Fruit fly (Drosophila melanogaster) whole organism, embryonic: ENCODE data around the gene Jhbp12.

Experiments used
- Abd-B ChIP-seq: fragments of 200-800 bp; sonication (Bioruptor generic); optimal IDR thresholded peaks from 2 replicates; lab custom pipeline; 2018; ENCODE audit warnings: missing biosample characterization, mild to moderate bottlenecking, missing genetic modification characterization, moderate library complexity
- Atf6 ChIP-seq: fragments of 200-800 bp; sonication (Bioruptor generic); IDR thresholded peaks from 2 replicates; pipeline ENCODE4 v1.3.6; 2022; ENCODE audit warnings: missing biosample characterization, missing genetic modification characterization
- CG10366 ChIP-seq: fragments of 200-800 bp; sonication (Bioruptor generic); IDR thresholded peaks from 2 replicates; pipeline ENCODE4 v1.3.6; 2022; ENCODE audit warnings: missing biosample characterization, missing genetic modification characterization
- CG11723 ChIP-seq: fragments of 200-800 bp; sonication (Bioruptor generic); optimal IDR thresholded peaks from 2 replicates; lab custom pipeline; 2017; ENCODE audit warnings: missing biosample characterization, mild to moderate bottlenecking, missing genetic modification characterization
- CG12391 ChIP-seq: fragments of 200-800 bp; sonication (Bioruptor generic); optimal IDR thresholded peaks from 3 replicates; lab custom pipeline; 2018; ENCODE audit warnings: missing biosample characterization, mild to moderate bottlenecking, missing genetic modification characterization, moderate library complexity
- CG13123 ChIP-seq: fragments of 200-800 bp; sonication (Bioruptor generic); optimal IDR thresholded peaks from 2 replicates; lab custom pipeline; 2016; ENCODE audit warnings: missing biosample characterization, missing genetic modification characterization
- CG14441 ChIP-seq: fragments of 200-800 bp; sonication (Bioruptor generic); IDR thresholded peaks from 2 replicates; pipeline ENCODE4 v1.3.6; 2022; ENCODE audit warnings: missing biosample characterization, missing genetic modification characterization
- CG15601 ChIP-seq: fragments of 200-800 bp; sonication (Bioruptor generic); optimal IDR thresholded peaks from 3 replicates; lab custom pipeline; 2019; ENCODE audit warnings: missing biosample characterization, mild to moderate bottlenecking, missing genetic modification characterization, moderate library complexity
- CG17385 ChIP-seq: fragments of 200-800 bp; sonication (Bioruptor generic); optimal IDR thresholded peaks from 3 replicates; lab custom pipeline; 2018; ENCODE audit warnings: missing biosample characterization, mild to moderate bottlenecking, missing genetic modification characterization
- CG18011 ChIP-seq: fragments of 200-800 bp; sonication (Bioruptor generic); optimal IDR thresholded peaks from 2 replicates; lab custom pipeline; 2017; ENCODE audit warnings: missing biosample characterization, missing genetic modification characterization, mild to moderate bottlenecking, moderate library complexity, missing genotype
- CG2120 ChIP-seq: fragments of 200-800 bp; sonication (Bioruptor generic); optimal IDR thresholded peaks from 3 replicates; lab custom pipeline; 2016; ENCODE audit warnings: missing biosample characterization, missing genetic modification characterization
- CG31388 ChIP-seq: fragments of 200-800 bp; sonication (Bioruptor generic); optimal IDR thresholded peaks from 2 replicates; lab custom pipeline; 2016; ENCODE audit warnings: missing biosample characterization, missing genetic modification characterization
- CG33557 ChIP-seq: fragments of 200-800 bp; sonication (Bioruptor generic); optimal IDR thresholded peaks from 2 replicates; lab custom pipeline; 2019; ENCODE audit warnings: missing biosample characterization, mild to moderate bottlenecking, missing genetic modification characterization, moderate library complexity
- CG3838 ChIP-seq: fragments of 200-800 bp; sonication (Bioruptor generic); optimal IDR thresholded peaks from 3 replicates; lab custom pipeline; 2016; ENCODE audit warnings: missing biosample characterization, missing genetic modification characterization
- CG6175 ChIP-seq: fragments of 200-800 bp; sonication (Bioruptor generic); IDR thresholded peaks from 3 replicates; pipeline ENCODE4 v1.3.6; 2022; ENCODE audit warnings: missing biosample characterization, missing genetic modification characterization
- CG6272 ChIP-seq: fragments of 200-800 bp; sonication (Bioruptor generic); IDR thresholded peaks from 2 replicates; pipeline ENCODE4 v1.3.6; 2022; ENCODE audit warnings: missing biosample characterization, missing genetic modification characterization
- CG6765 ChIP-seq: fragments of 200-800 bp; sonication (Bioruptor generic); optimal IDR thresholded peaks from 3 replicates; lab custom pipeline; 2017; ENCODE audit warnings: missing biosample characterization, mild to moderate bottlenecking, missing genetic modification characterization
- CG7556 ChIP-seq: fragments of 200-800 bp; sonication (Bioruptor generic); optimal IDR thresholded peaks from 2 replicates; lab custom pipeline; 2017; ENCODE audit warnings: missing biosample characterization, mild to moderate bottlenecking, missing genetic modification characterization
- CG8359 ChIP-seq: fragments of 200-800 bp; sonication (Bioruptor generic); optimal IDR thresholded peaks from 2 replicates; lab custom pipeline; 2017; ENCODE audit warnings: missing biosample characterization, mild to moderate bottlenecking, missing genetic modification characterization, borderline replicate concordance
- Doc2 ChIP-seq: fragments of 200-800 bp; sonication (Bioruptor generic); IDR thresholded peaks from 2 replicates; pipeline ENCODE4 v1.3.6; 2022; ENCODE audit warnings: missing biosample characterization, missing genetic modification characterization
- Elba2 ChIP-seq: fragments of 200-800 bp; sonication (Bioruptor generic); optimal IDR thresholded peaks from 3 replicates; lab custom pipeline; 2016; ENCODE audit warnings: missing biosample characterization, missing genetic modification characterization
- Fer3 ChIP-seq: fragments of 200-800 bp; sonication (Bioruptor generic); optimal IDR thresholded peaks from 2 replicates; lab custom pipeline; 2018; ENCODE audit warnings: missing biosample characterization, mild to moderate bottlenecking, missing genetic modification characterization, moderate library complexity
- H2.0 ChIP-seq: fragments of 200-800 bp; sonication (Bioruptor generic); IDR thresholded peaks from 2 replicates; pipeline ENCODE4 v1.3.6; 2022; ENCODE audit warnings: missing biosample characterization, missing genetic modification characterization
- HHEX ChIP-seq: fragments of 200-800 bp; sonication (Bioruptor generic); optimal IDR thresholded peaks from 3 replicates; lab custom pipeline; 2017; ENCODE audit warnings: missing biosample characterization, mild to moderate bottlenecking, missing genetic modification characterization, missing genetic modification reagents
- MBD-R2 ChIP-seq: fragments of 200-800 bp; sonication (Bioruptor generic); IDR thresholded peaks from 2 replicates; pipeline ENCODE4 v1.3.6; 2022; ENCODE audit warnings: missing biosample characterization, missing genetic modification characterization
- MESR4 ChIP-seq: fragments of 200-800 bp; sonication (Bioruptor generic); optimal IDR thresholded peaks from 2 replicates; lab custom pipeline; 2018; ENCODE audit warnings: missing biosample characterization, mild to moderate bottlenecking, missing genetic modification characterization, moderate library complexity
- Nf-YC ChIP-seq: fragments of 200-800 bp; optimal IDR thresholded peaks from 3 replicates; lab custom pipeline; 2019; ENCODE audit warnings: missing biosample characterization, mild to moderate bottlenecking, missing genetic modification characterization, moderate library complexity
- Opbp ChIP-seq: fragments of 200-800 bp; sonication (Bioruptor generic); IDR thresholded peaks from 3 replicates; pipeline ENCODE4 v1.3.6; 2022; ENCODE audit warnings: missing biosample characterization, missing genetic modification characterization; ENCODE audit not compliant: partially characterized antibody
- Side ChIP-seq: fragments of 200-800 bp; sonication (Bioruptor generic); optimal IDR thresholded peaks from 2 replicates; lab custom pipeline; 2016; ENCODE audit warnings: missing biosample characterization, missing genetic modification characterization
- Taf1 ChIP-seq: fragments of 200-800 bp; sonication (Bioruptor generic); IDR thresholded peaks from 2 replicates; pipeline ENCODE4 v1.3.6; 2022; ENCODE audit warnings: missing biosample characterization, missing genetic modification characterization
- Trl ChIP-seq, 3 experiments: fragments of >200 bp in 2 of 3; fragments of 200-800 bp in 1 of 3; sonication (Bioruptor generic) in 1 of 3; optimal IDR thresholded peaks; 2 replicates in 1 of 3; 3 replicates in 2 of 3; lab custom pipeline; 2016 to 2017; ENCODE audit warnings: missing biosample characterization in 1 of 3, missing genetic modification characterization in 1 of 3
- bowl ChIP-seq: fragments of 200-800 bp; sonication (Bioruptor generic); IDR thresholded peaks from 2 replicates; pipeline ENCODE4 v1.3.6; 2022; ENCODE audit warnings: missing biosample characterization, missing genetic modification characterization
- bsh ChIP-seq, 2 experiments: fragments of 200-800 bp; sonication (Bioruptor generic); optimal IDR thresholded peaks; 2 replicates each; lab custom pipeline; 2017 to 2018; ENCODE audit warnings: mild to moderate bottlenecking in 2 of 2, missing biosample characterization in 2 of 2, missing genetic modification characterization in 2 of 2, moderate library complexity in 1 of 2
- chm ChIP-seq: fragments of 200-800 bp; sonication (Bioruptor generic); IDR thresholded peaks from 2 replicates; pipeline ENCODE4 v1.3.6; 2022; ENCODE audit warnings: missing biosample characterization, missing genetic modification characterization
- ci ChIP-seq: fragments of 200-800 bp; sonication (Bioruptor generic); IDR thresholded peaks from 3 replicates; pipeline ENCODE4 v1.3.6; 2022; ENCODE audit warnings: missing biosample characterization, missing genetic modification characterization
- gcm2 ChIP-seq: fragments of 200-800 bp; sonication (Bioruptor generic); optimal IDR thresholded peaks from 2 replicates; lab custom pipeline; 2016; ENCODE audit warnings: missing biosample characterization, missing genetic modification characterization
- gfzf ChIP-seq: fragments of 200-800 bp; sonication (Bioruptor generic); optimal IDR thresholded peaks from 2 replicates; lab custom pipeline; 2016; ENCODE audit warnings: missing biosample characterization, mild to moderate bottlenecking, missing genetic modification characterization, moderate library complexity
- ham ChIP-seq: fragments of 200-800 bp; sonication (Bioruptor generic); IDR thresholded peaks from 2 replicates; pipeline ENCODE4 v1.3.6; 2022; ENCODE audit warnings: missing biosample characterization, missing genetic modification characterization
- hb ChIP-seq: fragments of 200-800 bp; sonication (Bioruptor generic); IDR thresholded peaks from 3 replicates; pipeline ENCODE4 v1.3.6; 2022; ENCODE audit warnings: missing biosample characterization, missing genetic modification characterization; ENCODE audit not compliant: partially characterized antibody
- jigr1 ChIP-seq: fragments of 200-800 bp; sonication (Bioruptor generic); IDR thresholded peaks from 3 replicates; pipeline ENCODE4 v1.3.6; 2022; ENCODE audit warnings: missing biosample characterization, missing genetic modification characterization
- nerfin-1 ChIP-seq: fragments of 200-800 bp; sonication (Bioruptor generic); optimal IDR thresholded peaks from 3 replicates; lab custom pipeline; 2019; ENCODE audit warnings: missing biosample characterization, mild to moderate bottlenecking, missing genetic modification characterization, moderate library complexity
- nerfin-2 ChIP-seq: fragments of 200-800 bp; sonication (Bioruptor generic); IDR thresholded peaks from 2 replicates; pipeline ENCODE4 v1.3.6; 2022; ENCODE audit warnings: missing biosample characterization, missing genetic modification characterization; ENCODE audit not compliant: partially characterized antibody
- sd ChIP-seq: fragments of 200-800 bp; sonication (Bioruptor generic); optimal IDR thresholded peaks from 3 replicates; lab custom pipeline; 2018; ENCODE audit warnings: missing biosample characterization, mild to moderate bottlenecking, missing genetic modification characterization, moderate library complexity
- stc ChIP-seq: fragments of 200-800 bp; sonication (Bioruptor generic); IDR thresholded peaks from 2 replicates; pipeline ENCODE4 v1.3.6; 2022; ENCODE audit warnings: missing biosample characterization, missing genetic modification characterization
- trem ChIP-seq: fragments of 200-800 bp; optimal IDR thresholded peaks from 3 replicates; lab custom pipeline; 2019; ENCODE audit warnings: missing biosample characterization, mild to moderate bottlenecking, missing genetic modification characterization, moderate library complexity
- tup ChIP-seq: fragments of 200-800 bp; sonication (Bioruptor generic); optimal IDR thresholded peaks from 2 replicates; lab custom pipeline; 2016; ENCODE audit warnings: missing biosample characterization, mild to moderate bottlenecking, missing genetic modification characterization, moderate library complexity
- z ChIP-seq: fragments of 200-800 bp; sonication (Bioruptor generic); IDR thresholded peaks from 3 replicates; pipeline ENCODE4 v1.3.6; 2022; ENCODE audit warnings: missing biosample characterization, missing genetic modification characterization

The Jhbp12 gene

dm6 chr3R:24530328-24530727 lies 5.7 kb downstream of the Jhbp12 start, which contains the start of the genes CG13623 and ana1 (continued):
- TF ChIP-seq Trl (optimal IDR thresholded peaks at IDR 0.05; lab: Kevin White, UChicago) (no peak), Trl (GFP tag; optimal IDR thresholded peaks at IDR 0.05; lab: Kevin White, UChicago) (no peak), CG6765 (GFP tag; lab: Kevin White, UChicago) (no peak)

- TF ChIP-seq bsh (GFP tag; optimal IDR thresholded peaks at IDR 0.05; lab: Kevin White, UChicago) (peak; percentile 58 to 89), CG10366 (GFP tag; lab: Robert Waterston, UW) (peak; percentile 94), gfzf (no peak), jigr1 (GFP tag; lab: Robert Waterston, UW) (peak; percentile 75; the same call in 2 of the 3 replicates), nerfin-1 (tag; lab: Kevin White, UChicago) (peak; percentile 86), trem (peak; percentile 19), CG14441 (GFP tag; lab: Robert Waterston, UW) (peak; percentile 96), chm (peak; percentile 93; the same call in 1 of the 2 replicates), CG15601 (tag; lab: Kevin White, UChicago) (no peak), CG3838 (GFP tag; lab: Kevin White, UChicago) (peak; percentile 81), H2.0 (peak; percentile 96), Elba2 (GFP tag; lab: Kevin White, UChicago) (no peak), CG6175 (GFP tag; lab: Robert Waterston, UW) (peak; percentile 93), hb (no peak), Nf-YC (tag; lab: Kevin White, UChicago) (peak; percentile 85), Atf6 (GFP tag; lab: Robert Waterston, UW) (peak; percentile 98), ci (GFP tag; lab: Robert Waterston, UW) (peak; percentile 98), CG31388 (GFP tag; lab: Kevin White, UChicago) (peak; percentile 68), CG17385 (peak; percentile 93), CG33557 (GFP tag; lab: Kevin White, UChicago) (peak; percentile 20), nerfin-2 (GFP tag; lab: Robert Waterston, UW) (no peak), CG7556 (peak; percentile 82), CG18011 (peak; percentile 83), Abd-B (GFP tag; lab: Kevin White, UChicago) (peak; percentile 92), MESR4 (peak; percentile 32), CG2120 (GFP tag; lab: Kevin White, UChicago) (peak; percentile 98), Taf1 (GFP tag; lab: Robert Waterston, UW) (peak; percentile 95), sd (tag; lab: Kevin White, UChicago) (peak; percentile 91), stc (GFP tag; lab: Robert Waterston, UW) (peak; percentile 94), Side (GFP tag; lab: Kevin White, UChicago) (peak; percentile 77), CG12391 (tag; lab: Kevin White, UChicago) (peak; percentile 93), CG8359 (peak; percentile 44), Fer3 (tag; lab: Kevin White, UChicago) (peak; percentile 91), bowl (GFP tag; lab: Robert Waterston, UW) (peak; percentile 95), Opbp (GFP tag; lab: Robert Waterston, UW) (no peak), CG6272 (GFP tag; lab: Robert Waterston, UW) (peak; percentile 88), z (no peak), Doc2 (GFP tag; lab: Robert Waterston, UW) (peak; percentile 66), ham (peak; percentile 83), CG11723 (GFP tag; lab: Kevin White, UChicago) (peak; percentile 83), HHEX (GFP tag; lab: Kevin White, UChicago) (peak; percentile 86), tup (peak; percentile 85), MBD-R2 (GFP tag; lab: Robert Waterston, UW) (peak; percentile 92), CG13123 (GFP tag; lab: Kevin White, UChicago) (peak; percentile 89), gcm2 (GFP tag; lab: Kevin White, UChicago) (peak; percentile 77)
Observed at dm6 chr3R:24543033-24543675, 18.6 kb downstream of the Jhbp12 start.
